Worm (Caenorhabditis elegans) whole organism, mixed stage, embryonic: Measurements from ENCODE around the gene sra-35.

Experiments
- M03D4.4 ChIP-seq: sonication (generic microtip); optimal IDR thresholded peaks from 2 replicates; lab custom pipeline; 2017; ENCODE audit warnings: mild to moderate bottlenecking, missing genetic modification characterization, missing compliant biosample characterization
- elt-3 ChIP-seq: fragments of 150-350 bp; optimal IDR thresholded peaks from 2 replicates; lab custom pipeline; 2014; ENCODE audit warnings: missing biosample characterization, missing genetic modification characterization
- lin-13 ChIP-seq: fragments of 150-350 bp; optimal IDR thresholded peaks from 2 replicates; lab custom pipeline; 2014; ENCODE audit warnings: missing biosample characterization, missing genetic modification characterization
- lin-32 ChIP-seq: fragments of 200-800 bp; sonication (Bioruptor generic); optimal IDR thresholded peaks from 2 replicates; lab custom pipeline; 2018; ENCODE audit warnings: mild to moderate bottlenecking, missing genetic modification characterization, missing compliant biosample characterization
- mab-5 ChIP-seq: fragments of 150-350 bp; optimal IDR thresholded peaks from 2 replicates; lab custom pipeline; 2014; ENCODE audit warnings: missing biosample characterization, missing genetic modification characterization
- mep-1 ChIP-seq: fragments of 150-350 bp; optimal IDR thresholded peaks from 2 replicates; lab custom pipeline; 2017; ENCODE audit warnings: missing biosample characterization, missing genetic modification reagents, missing genetic modification characterization, inconsistent platforms
- nhr-12 ChIP-seq: fragments of 150-350 bp; optimal IDR thresholded peaks from 2 replicates; lab custom pipeline; 2014; ENCODE audit warnings: missing biosample characterization, missing genetic modification characterization
- nhr-237 ChIP-seq: fragments of 150-350 bp; optimal IDR thresholded peaks from 2 replicates; lab custom pipeline; 2014; ENCODE audit warnings: missing biosample characterization, missing genetic modification characterization
- nhr-76 ChIP-seq: sonication (generic microtip); optimal IDR thresholded peaks from 2 replicates; lab custom pipeline; 2017; ENCODE audit warnings: missing biosample characterization, missing genetic modification characterization
- pha-4 ChIP-seq: fragments of 150-350 bp; optimal IDR thresholded peaks from 2 replicates; lab custom pipeline; 2018; ENCODE audit warnings: missing biosample characterization, missing genetic modification reagents, missing genetic modification characterization
- unc-62 ChIP-seq: fragments of 150-350 bp; optimal IDR thresholded peaks from 2 replicates; lab custom pipeline; 2014; ENCODE audit warnings: missing biosample characterization, missing genetic modification reagents, missing genetic modification characterization
- ztf-11 ChIP-seq: fragments of 150-350 bp; optimal IDR thresholded peaks from 2 replicates; lab custom pipeline; 2014; ENCODE audit warnings: missing biosample characterization, missing genetic modification characterization

DNA sequence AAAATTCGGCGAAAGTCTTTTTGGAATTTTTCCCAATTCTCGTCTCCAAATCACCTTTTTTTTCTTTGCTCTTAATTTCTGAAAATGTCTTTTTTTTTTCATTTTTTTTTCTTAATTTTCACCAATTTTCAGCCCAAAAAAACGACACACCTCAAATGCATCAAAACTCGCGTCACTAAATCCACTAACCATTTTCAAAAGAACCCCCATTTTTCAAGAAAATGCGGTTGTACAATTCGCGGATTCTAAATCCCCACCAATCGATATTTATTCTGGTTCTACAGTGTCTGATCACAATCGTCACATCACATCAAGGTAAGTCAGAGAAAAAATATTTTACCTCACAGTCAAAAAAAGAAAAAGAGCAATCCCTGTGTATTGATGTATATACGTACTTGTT lies 44.2 kb upstream of the sra-35 start, which contains the start of gene vab-1:
- TF ChIP-seq M03D4.4 (tag; lab: Kevin White, UChicago) (no peak), nhr-12 (tag; lab: Kevin White, UChicago) (no peak), unc-62 (GFP tag; lab: Kevin White, UChicago) (no peak), nhr-237 (tag; lab: Kevin White, UChicago) (no peak), lin-32 (no peak), ztf-11 (tag; lab: Kevin White, UChicago) (no peak), mep-1 (tag; lab: Kevin White, UChicago) (no peak), mab-5 (tag; lab: Kevin White, UChicago) (no peak), elt-3 (tag; lab: Kevin White, UChicago) (no peak), pha-4 (tag; lab: Kevin White, UChicago) (no peak), nhr-76 (tag; lab: Kevin White, UChicago) (no peak), lin-13 (tag; lab: Kevin White, UChicago) (no peak)
